Fruit fly (Drosophila melanogaster) S2 (cell line): ENCODE data around the gene moi.

Experiments
- CG8478 ChIP-seq: fragments of >200 bp; optimal IDR thresholded peaks from 2 replicates; lab custom pipeline; 2018
- CTCF ChIP-seq, 2 experiments: fragments of >200 bp; optimal IDR thresholded peaks; 2 replicates each; lab custom pipeline; 2018

DNA sequence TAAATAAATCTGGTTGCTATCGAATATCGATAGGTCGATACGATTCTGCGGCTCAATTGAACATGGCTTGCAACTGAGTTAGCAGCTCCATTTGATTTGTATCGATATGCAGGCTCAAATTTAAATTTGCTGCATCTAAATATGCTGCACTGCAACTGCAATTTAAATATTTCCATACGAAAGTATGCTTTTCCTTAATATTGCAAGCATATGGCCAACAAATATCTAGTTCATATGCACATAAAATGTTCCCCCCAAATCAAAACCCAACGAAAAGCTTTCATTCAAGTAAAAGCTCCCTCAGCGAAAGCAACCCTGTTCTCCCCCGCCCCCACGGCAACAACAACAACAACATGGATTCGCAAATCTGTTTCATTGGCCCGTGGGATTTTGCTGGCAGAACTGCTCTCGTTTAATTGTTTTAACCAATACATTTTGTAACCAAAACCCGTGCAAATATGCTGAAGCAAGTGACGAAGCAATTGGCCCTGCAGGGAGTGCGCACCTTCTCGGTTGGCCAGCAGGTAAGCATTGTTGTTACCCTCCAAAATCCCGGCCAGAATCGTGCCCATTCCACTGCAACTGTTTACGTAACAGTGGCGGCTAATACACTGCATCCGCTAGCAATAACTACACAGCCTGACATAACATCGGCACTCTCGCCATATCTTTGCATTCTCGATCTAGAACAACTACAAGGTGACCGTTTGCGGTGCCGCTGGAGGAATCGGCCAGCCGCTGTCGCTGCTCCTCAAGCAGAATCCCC is 29.1 kb upstream of the moi start, which contains the start of the genes CG7168 and Mdh2:
- no peak for TF ChIP-seq CG8478
- TF ChIP-seq CTCF (optimal IDR thresholded peaks at IDR 0.05; lab: Kevin White, UChicago): no peak
